Fruit fly (Drosophila melanogaster) whole organism, embryonic: Measurements from ENCODE around the gene Prx1.

Source experiments
- Antp ChIP-seq: fragments of 200-800 bp; sonication (Bioruptor generic); optimal IDR thresholded peaks from 3 replicates; lab custom pipeline; 2016; ENCODE audit warnings: missing biosample characterization, missing genetic modification characterization
- CG10267 ChIP-seq: fragments of 200-800 bp; sonication (Bioruptor generic); optimal IDR thresholded peaks from 2 replicates; lab custom pipeline; 2018; ENCODE audit warnings: missing biosample characterization, mild to moderate bottlenecking, missing genetic modification characterization, moderate library complexity
- CG11093 ChIP-seq: fragments of 200-800 bp; sonication (Bioruptor generic); IDR thresholded peaks from 3 replicates; pipeline ENCODE4 v1.3.6; 2022; ENCODE audit warnings: missing biosample characterization, missing genetic modification characterization
- CG11504 ChIP-seq: fragments of 200-800 bp; sonication (Bioruptor generic); optimal IDR thresholded peaks from 3 replicates; lab custom pipeline; 2019; ENCODE audit warnings: missing biosample characterization, mild to moderate bottlenecking, missing genetic modification characterization, moderate library complexity
- CG12071 ChIP-seq: fragments of 200-800 bp; sonication (Bioruptor generic); optimal IDR thresholded peaks from 3 replicates; lab custom pipeline; 2018; ENCODE audit warnings: missing biosample characterization, mild to moderate bottlenecking, missing genetic modification characterization
- CG12236 ChIP-seq: fragments of 200-800 bp; sonication (Bioruptor generic); optimal IDR thresholded peaks from 2 replicates; lab custom pipeline; 2016; ENCODE audit warnings: missing biosample characterization, missing genetic modification characterization
- CG13287 ChIP-seq: fragments of 200-800 bp; sonication (Bioruptor generic); IDR thresholded peaks from 2 replicates; pipeline ENCODE4 v1.3.6; 2022; ENCODE audit warnings: missing biosample characterization, missing genetic modification characterization; ENCODE audit not compliant: partially characterized antibody
- CG13424 ChIP-seq: fragments of 200-800 bp; sonication (Bioruptor generic); optimal IDR thresholded peaks from 2 replicates; lab custom pipeline; 2019; ENCODE audit warnings: missing biosample characterization, mild to moderate bottlenecking, missing genetic modification characterization, moderate library complexity
- CG14860 ChIP-seq: fragments of 200-800 bp; sonication (Bioruptor generic); IDR thresholded peaks from 3 replicates; pipeline ENCODE4 v1.3.6; 2022; ENCODE audit warnings: missing biosample characterization, missing genetic modification characterization; ENCODE audit not compliant: partially characterized antibody
- CG1529 ChIP-seq: fragments of 200-800 bp; sonication (Bioruptor generic); optimal IDR thresholded peaks from 3 replicates; lab custom pipeline; 2018; ENCODE audit warnings: missing biosample characterization, missing genetic modification characterization
- CG1602 ChIP-seq: fragments of 200-800 bp; sonication (Bioruptor generic); optimal IDR thresholded peaks from 3 replicates; lab custom pipeline; 2016; ENCODE audit warnings: missing biosample characterization, missing genetic modification characterization
- CG17186 ChIP-seq: fragments of 200-800 bp; sonication (Bioruptor generic); optimal IDR thresholded peaks from 3 replicates; lab custom pipeline; 2017; ENCODE audit warnings: missing biosample characterization, missing genetic modification reagents, missing genetic modification characterization
- CG2199 ChIP-seq: fragments of 200-800 bp; sonication (Bioruptor generic); IDR thresholded peaks from 3 replicates; pipeline ENCODE4 v1.3.6; 2022; ENCODE audit warnings: missing biosample characterization, missing genetic modification characterization
- CG2712 ChIP-seq: fragments of 200-800 bp; optimal IDR thresholded peaks from 3 replicates; lab custom pipeline; 2019; ENCODE audit warnings: missing biosample characterization, mild to moderate bottlenecking, missing genetic modification characterization, moderate library complexity
- CG2889 ChIP-seq: fragments of 200-800 bp; sonication (Bioruptor generic); IDR thresholded peaks from 3 replicates; pipeline ENCODE4 v1.3.6; 2022; ENCODE audit warnings: missing biosample characterization, missing genetic modification characterization
- CG31224 ChIP-seq: fragments of 200-800 bp; sonication (Bioruptor generic); IDR thresholded peaks from 2 replicates; pipeline ENCODE4 v1.3.6; 2022; ENCODE audit warnings: missing biosample characterization, missing genetic modification characterization
- CG3407 ChIP-seq: fragments of 200-800 bp; sonication (Bioruptor generic); optimal IDR thresholded peaks from 2 replicates; lab custom pipeline; 2018; ENCODE audit warnings: missing biosample characterization, mild to moderate bottlenecking, missing genetic modification characterization
- CG4854 ChIP-seq: fragments of 200-800 bp; sonication (Bioruptor generic); optimal IDR thresholded peaks from 2 replicates; lab custom pipeline; 2016; ENCODE audit warnings: missing biosample characterization, missing genetic modification characterization, inconsistent platforms
- CG6654 ChIP-seq: fragments of 200-800 bp; sonication (Bioruptor generic); optimal IDR thresholded peaks from 2 replicates; lab custom pipeline; 2017; ENCODE audit warnings: missing biosample characterization, mild to moderate bottlenecking, missing genetic modification characterization
- CG6765 ChIP-seq: fragments of 200-800 bp; sonication (Bioruptor generic); optimal IDR thresholded peaks from 3 replicates; lab custom pipeline; 2017; ENCODE audit warnings: missing biosample characterization, mild to moderate bottlenecking, missing genetic modification characterization
- CG8281 ChIP-seq: fragments of 200-800 bp; sonication (Bioruptor generic); optimal IDR thresholded peaks from 2 replicates; lab custom pipeline; 2018; ENCODE audit warnings: missing biosample characterization, mild to moderate bottlenecking, missing genetic modification characterization, moderate library complexity
- CG8765 ChIP-seq: fragments of 200-800 bp; sonication (Bioruptor generic); IDR thresholded peaks from 2 replicates; pipeline ENCODE4 v1.3.6; 2022; ENCODE audit warnings: missing biosample characterization, missing genetic modification characterization
- CG8944 ChIP-seq: fragments of 200-800 bp; sonication (Bioruptor generic); optimal IDR thresholded peaks from 3 replicates; lab custom pipeline; 2016; ENCODE audit warnings: missing biosample characterization, missing genetic modification characterization
- CG9609 ChIP-seq: fragments of 200-800 bp; sonication (Bioruptor generic); optimal IDR thresholded peaks from 3 replicates; lab custom pipeline; 2016; ENCODE audit warnings: missing biosample characterization, missing genetic modification characterization
- D ChIP-seq, 2 experiments: fragments of 200-800 bp in 1 of 2; fragments of >200 bp in 1 of 2; sonication (Bioruptor generic) in 1 of 2; optimal IDR thresholded peaks; 2 replicates in 1 of 2; 3 replicates in 1 of 2; lab custom pipeline; 2017; ENCODE audit warnings: mild to moderate bottlenecking in 1 of 2, missing biosample characterization in 1 of 2, missing genetic modification characterization in 1 of 2, missing genetic modification reagents in 1 of 2
- Deaf1 ChIP-seq: fragments of 200-800 bp; optimal IDR thresholded peaks from 3 replicates; lab custom pipeline; 2019; ENCODE audit warnings: missing biosample characterization, mild to moderate bottlenecking, missing genetic modification characterization, moderate library complexity
- Dek ChIP-seq: fragments of 200-800 bp; sonication (Bioruptor generic); optimal IDR thresholded peaks from 3 replicates; lab custom pipeline; 2019; ENCODE audit warnings: missing biosample characterization, mild to moderate bottlenecking, missing genetic modification characterization, moderate library complexity
- Dll ChIP-seq: fragments of 200-800 bp; sonication (Bioruptor generic); IDR thresholded peaks from 4 replicates; pipeline ENCODE4 v1.3.6; 2022; ENCODE audit warnings: missing biosample characterization, missing genetic modification characterization; ENCODE audit not compliant: partially characterized antibody
- Dref ChIP-seq: fragments of 200-800 bp; sonication (Bioruptor generic); IDR thresholded peaks from 2 replicates; pipeline ENCODE4 v1.3.6; 2022; ENCODE audit warnings: missing biosample characterization, missing genetic modification characterization
- H2.0 ChIP-seq: fragments of 200-800 bp; sonication (Bioruptor generic); IDR thresholded peaks from 2 replicates; pipeline ENCODE4 v1.3.6; 2022; ENCODE audit warnings: missing biosample characterization, missing genetic modification characterization
- HHEX ChIP-seq: fragments of 200-800 bp; sonication (Bioruptor generic); optimal IDR thresholded peaks from 3 replicates; lab custom pipeline; 2017; ENCODE audit warnings: missing biosample characterization, mild to moderate bottlenecking, missing genetic modification characterization, missing genetic modification reagents
- Hmx ChIP-seq: fragments of 200-800 bp; sonication (Bioruptor generic); optimal IDR thresholded peaks from 2 replicates; lab custom pipeline; 2016; ENCODE audit warnings: missing biosample characterization, missing genetic modification characterization
- Oaz ChIP-seq: fragments of 200-800 bp; sonication (Bioruptor generic); IDR thresholded peaks from 2 replicates; pipeline ENCODE4 v1.3.6; 2022; ENCODE audit warnings: missing biosample characterization, missing genetic modification characterization
- PHDP ChIP-seq: fragments of 200-800 bp; sonication (Bioruptor generic); optimal IDR thresholded peaks from 3 replicates; lab custom pipeline; 2018; ENCODE audit warnings: missing biosample characterization, mild to moderate bottlenecking, missing genetic modification characterization, moderate library complexity
- Xbp1 ChIP-seq: fragments of 200-800 bp; sonication (Bioruptor generic); optimal IDR thresholded peaks from 3 replicates; lab custom pipeline; 2016; ENCODE audit warnings: missing biosample characterization, mild to moderate bottlenecking, missing genetic modification characterization
- Xrp1 ChIP-seq: fragments of 200-800 bp; sonication (Bioruptor generic); IDR thresholded peaks from 2 replicates; pipeline ENCODE4 v1.3.6; 2022; ENCODE audit warnings: missing biosample characterization, missing genetic modification characterization
- dpn ChIP-seq, 2 experiments: fragments of 200-800 bp; sonication (Bioruptor generic); optimal IDR thresholded peaks; 3 replicates each; lab custom pipeline; 2016; ENCODE audit warnings: missing biosample characterization in 2 of 2, missing genetic modification characterization in 2 of 2
- fru ChIP-seq: fragments of >200 bp; optimal IDR thresholded peaks from 2 replicates; lab custom pipeline; 2017
- jigr1 ChIP-seq: fragments of 200-800 bp; sonication (Bioruptor generic); IDR thresholded peaks from 3 replicates; pipeline ENCODE4 v1.3.6; 2022; ENCODE audit warnings: missing biosample characterization, missing genetic modification characterization
- lmd ChIP-seq: fragments of 200-800 bp; sonication (Bioruptor generic); IDR thresholded peaks from 2 replicates; pipeline ENCODE4 v1.3.6; 2022; ENCODE audit warnings: missing biosample characterization, missing genetic modification characterization
- maf-S ChIP-seq: fragments of 200-800 bp; sonication (Bioruptor generic); optimal IDR thresholded peaks from 2 replicates; lab custom pipeline; 2016; ENCODE audit warnings: missing biosample characterization, missing genetic modification characterization
- nom ChIP-seq: fragments of 200-800 bp; sonication (Bioruptor generic); optimal IDR thresholded peaks from 2 replicates; lab custom pipeline; 2017; ENCODE audit warnings: missing biosample characterization, missing genetic modification characterization, mild to moderate bottlenecking, moderate library complexity, missing genetic modification reagents
- pzg ChIP-seq: fragments of 200-800 bp; sonication (Bioruptor generic); optimal IDR thresholded peaks from 3 replicates; lab custom pipeline; 2018; ENCODE audit warnings: missing biosample characterization, mild to moderate bottlenecking, missing genetic modification characterization, moderate library complexity
- run ChIP-seq: fragments of 200-800 bp; sonication (Bioruptor generic); optimal IDR thresholded peaks from 3 replicates; lab custom pipeline; 2018; ENCODE audit warnings: missing biosample characterization, mild to moderate bottlenecking, missing genetic modification characterization
- sens ChIP-seq: fragments of 200-800 bp; sonication (Bioruptor generic); peaks from one replicate; lab custom pipeline; 2016; ENCODE audit warnings: missing biosample characterization, missing genetic modification characterization
- seq ChIP-seq: fragments of 200-800 bp; sonication (Bioruptor generic); IDR thresholded peaks from 2 replicates; pipeline ENCODE4 v1.3.6; 2022; ENCODE audit warnings: missing biosample characterization, missing genetic modification characterization
- tap ChIP-seq: fragments of 200-800 bp; optimal IDR thresholded peaks from 3 replicates; lab custom pipeline; 2019; ENCODE audit warnings: missing biosample characterization, mild to moderate bottlenecking, missing genetic modification characterization, moderate library complexity
- tna ChIP-seq: fragments of 200-800 bp; sonication (Bioruptor generic); IDR thresholded peaks from 2 replicates; pipeline ENCODE4 v1.3.6; 2022; ENCODE audit warnings: missing biosample characterization, missing genetic modification characterization; ENCODE audit not compliant: partially characterized antibody
- trem ChIP-seq: fragments of 200-800 bp; optimal IDR thresholded peaks from 3 replicates; lab custom pipeline; 2019; ENCODE audit warnings: missing biosample characterization, mild to moderate bottlenecking, missing genetic modification characterization, moderate library complexity
- unpg ChIP-seq: fragments of 200-800 bp; sonication (Bioruptor generic); optimal IDR thresholded peaks from 3 replicates; lab custom pipeline; 2018; ENCODE audit warnings: missing biosample characterization, mild to moderate bottlenecking, missing genetic modification characterization, moderate library complexity
- yki ChIP-seq: fragments of >200 bp; optimal IDR thresholded peaks from 3 replicates; lab custom pipeline; 2018

The Prx1 gene

dm6 chr3L:15161549-15161948 lies 46.1 kb upstream of the Prx1 start, which contains the start of gene CG6878 (continued):
- TF ChIP-seq yki (lab: Kevin White, UChicago) (no peak), CG6765 (no peak), unpg (no peak), CG1529 (no peak), CG8765 (no peak), nom (GFP tag; lab: Kevin White, UChicago) (no peak), Dek (tag; lab: Kevin White, UChicago) (peak; percentile 39), CG1602 (GFP tag; lab: Kevin White, UChicago) (no peak), H2.0 (no peak), CG8281 (tag; lab: Kevin White, UChicago) (no peak), dpn (GFP tag; optimal IDR thresholded peaks at IDR 0.05; lab: Kevin White, UChicago) (peak in 1 of 2 experiments; percentile 16), HHEX (no peak), Deaf1 (tag; lab: Kevin White, UChicago) (no peak), Antp (GFP tag; lab: Kevin White, UChicago) (no peak), Dll (GFP tag; lab: Robert Waterston, UW) (no peak; the same call in 3 of the 4 replicates), CG13424 (tag; lab: Kevin White, UChicago) (no peak), CG9609 (GFP tag; lab: Kevin White, UChicago) (no peak), lmd (no peak), Xbp1 (GFP tag; lab: Kevin White, UChicago) (peak; percentile 24), CG8944 (GFP tag; lab: Kevin White, UChicago) (no peak), sens (GFP tag; lab: Kevin White, UChicago) (peak; percentile 56), CG2712 (peak; percentile 55), CG12071 (GFP tag; lab: Kevin White, UChicago) (no peak), CG31224 (GFP tag; lab: Robert Waterston, UW) (no peak), trem (tag; lab: Kevin White, UChicago) (peak; percentile 74), maf-S (GFP tag; lab: Kevin White, UChicago) (no peak), CG14860 (GFP tag; lab: Robert Waterston, UW) (no peak), Xrp1 (0 out of 2 replicates have a peak, but pooled peaks have one; percentile 8), Dref (GFP tag; lab: Robert Waterston, UW) (0 out of 2 replicates have a peak, but pooled peaks have one; percentile 32), seq (GFP tag; lab: Robert Waterston, UW) (no peak), CG11093 (GFP tag; lab: Robert Waterston, UW) (no peak), CG4854 (GFP tag; lab: Kevin White, UChicago) (no peak), Hmx (no peak), CG2889 (GFP tag; lab: Robert Waterston, UW) (no peak), run (tag; lab: Kevin White, UChicago) (no peak), fru (lab: Kevin White, UChicago) (no peak), PHDP (peak; percentile 42), CG10267 (tag; lab: Kevin White, UChicago) (peak; percentile 46), jigr1 (no peak), D (optimal IDR thresholded peaks at IDR 0.05; lab: Kevin White, UChicago) (no peak), D (GFP tag; optimal IDR thresholded peaks at IDR 0.05; lab: Kevin White, UChicago) (no peak), tap (tag; lab: Kevin White, UChicago) (peak; percentile 32), Oaz (GFP tag; lab: Robert Waterston, UW) (no peak), CG12236 (GFP tag; lab: Kevin White, UChicago) (no peak), CG17186 (GFP tag; lab: Kevin White, UChicago) (peak; percentile 32), tna (no peak), CG2199 (GFP tag; lab: Robert Waterston, UW) (no peak; the same call in 2 of the 3 replicates), CG13287 (GFP tag; lab: Robert Waterston, UW) (peak; percentile 46; the same call in 1 of the 2 replicates), CG11504 (tag; lab: Kevin White, UChicago) (no peak), pzg (GFP tag; lab: Kevin White, UChicago) (peak; percentile 78), CG6654 (GFP tag; lab: Kevin White, UChicago) (no peak), CG3407 (GFP tag; lab: Kevin White, UChicago) (peak; percentile 4)
